Worm (Caenorhabditis elegans) whole organism, young adult: Measurements from ENCODE around the gene F26C11.4.
A peak's percentile ranks its signal among the peaks of the same experiment; 100 is the strongest.

Source experiments
- F55B11.4 ChIP-seq: sonication (generic microtip); optimal IDR thresholded peaks from 2 replicates; lab custom pipeline; 2016; ENCODE audit warnings: missing compliant biosample characterization, missing genetic modification characterization, borderline replicate concordance; ENCODE audit not compliant: insufficient read depth
- T07F8.4 ChIP-seq: sonication (generic microtip); optimal IDR thresholded peaks from 2 replicates; lab custom pipeline; 2016; ENCODE audit warnings: mild to moderate bottlenecking, missing genetic modification characterization, moderate library complexity, missing compliant biosample characterization
- Y53F4B.3 ChIP-seq: fragments of 200-800 bp; sonication (Bioruptor generic); IDR thresholded peaks from 2 replicates; pipeline ENCODE4 v1.3.6; 2022; ENCODE audit warnings: missing genetic modification reagents, missing genetic modification characterization, missing compliant biosample characterization
- Y67H2A.10 ChIP-seq: fragments of 200-800 bp; sonication (Bioruptor generic); conservative IDR thresholded peaks from 2 replicates; pipeline ENCODE4 v1.3.6; 2022; ENCODE audit warnings: missing genetic modification reagents, missing genetic modification characterization, missing compliant biosample characterization
- dox-1 ChIP-seq: fragments of 200-800 bp; sonication (Bioruptor generic); IDR thresholded peaks from 2 replicates; pipeline ENCODE4 v1.3.6; 2022; ENCODE audit warnings: missing genetic modification reagents, missing genetic modification characterization, missing compliant biosample characterization
- hlh-26 ChIP-seq: fragments of 200-800 bp; sonication (Bioruptor generic); conservative IDR thresholded peaks from 2 replicates; pipeline ENCODE4 v1.3.6; 2022; ENCODE audit warnings: missing genetic modification reagents, missing genetic modification characterization, missing compliant biosample characterization
- hmg-1.2 ChIP-seq: fragments of 200-800 bp; sonication (Bioruptor generic); IDR thresholded peaks from 2 replicates; pipeline ENCODE4 v1.3.6; 2022; ENCODE audit warnings: missing genetic modification reagents, missing genetic modification characterization, missing compliant biosample characterization
- lsy-27 ChIP-seq: sonication (generic microtip); optimal IDR thresholded peaks from 2 replicates; lab custom pipeline; 2017; ENCODE audit warnings: missing genetic modification characterization, mild to moderate bottlenecking, missing compliant biosample characterization, antibody characterized with exemption, missing genotype, borderline replicate concordance; ENCODE audit not compliant: insufficient read depth
- snpc-3.4 ChIP-seq: sonication (generic microtip); optimal IDR thresholded peaks from 2 replicates; lab custom pipeline; 2017; ENCODE audit warnings: missing genetic modification characterization, mild to moderate bottlenecking, missing compliant biosample characterization, antibody characterized with exemption, moderate library complexity, missing genotype, missing genetic modification reagents
- unc-130 ChIP-seq: sonication (generic microtip); optimal IDR thresholded peaks from 2 replicates; lab custom pipeline; 2016; ENCODE audit warnings: missing genetic modification reagents, missing genetic modification characterization, missing compliant biosample characterization
- ztf-28 ChIP-seq: fragments of 200-800 bp; sonication (Bioruptor generic); IDR thresholded peaks from 2 replicates; pipeline ENCODE4 v1.3.6; 2022; ENCODE audit warnings: missing genetic modification reagents, missing genetic modification characterization, missing compliant biosample characterization
- ztf-3 ChIP-seq: fragments of 200-800 bp; sonication (Bioruptor generic); optimal IDR thresholded peaks from 2 replicates; lab custom pipeline; 2018; ENCODE audit warnings: mild to moderate bottlenecking, missing genetic modification characterization, missing compliant biosample characterization
- ztf-6 ChIP-seq: fragments of 200-800 bp; sonication (Bioruptor generic); IDR thresholded peaks from 2 replicates; pipeline ENCODE4 v1.3.6; 2022; ENCODE audit warnings: missing genetic modification reagents, missing genetic modification characterization, missing compliant biosample characterization

ce11 chrII:9963808-9964207 is 47.7 kb upstream of the F26C11.4 start:
- TF ChIP-seq ztf-3 (no peak), F55B11.4 (no peak), hlh-26 (GFP tag; lab: Robert Waterston, UW) (no peak), snpc-3.4 (no peak), Y67H2A.10 (GFP tag; lab: Robert Waterston, UW) (no peak), Y53F4B.3 (no peak), hmg-1.2 (no peak), ztf-28 (GFP tag; lab: Robert Waterston, UW) (no peak), dox-1 (GFP tag; lab: Robert Waterston, UW) (0 out of 2 replicates have a peak, but pooled peaks have one; percentile 2), lsy-27 (tag; lab: Kevin White, UChicago) (no peak), unc-130 (GFP tag; lab: Kevin White, UChicago) (no peak), T07F8.4 (tag; lab: Kevin White, UChicago) (no peak), ztf-6 (GFP tag; lab: Robert Waterston, UW) (no peak)
